Fruit fly (Drosophila melanogaster): ENCODE measurements around the gene CG5191.

CG5191 gene

DNA sequence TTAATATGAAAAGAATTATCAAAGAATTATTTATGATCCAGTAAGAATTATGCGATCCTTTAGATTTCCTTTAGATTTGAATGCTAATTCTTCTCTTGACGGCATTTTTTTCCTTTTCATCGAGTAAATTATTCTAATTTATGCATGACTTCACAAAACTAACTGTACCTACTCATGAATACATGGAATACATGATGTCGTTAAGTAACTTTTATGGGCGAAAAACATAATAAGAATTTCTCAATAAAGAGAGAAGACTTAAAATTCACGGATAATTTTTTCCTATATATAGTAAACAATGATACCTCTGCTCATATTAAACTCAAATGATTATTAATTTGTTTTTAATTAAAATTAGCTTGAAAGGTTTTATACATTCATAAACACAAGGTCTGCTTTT lies 35.2 kb downstream of the CG5191 start:
- TF ChIP-seq Clk (GFP tag; optimal IDR thresholded peaks at IDR 0.05) (no peak), bab1 (GFP tag; optimal IDR thresholded peaks at IDR 0.05) (no peak), kay (GFP tag; ENCODE audit: borderline replicate concordance) (no peak), CG7101 (tag; optimal IDR thresholded peaks at IDR 0.05) (no peak), CG7045 (GFP tag; optimal IDR thresholded peaks at IDR 0.05) (no peak), cic (GFP tag; optimal IDR thresholded peaks at IDR 0.05) (no peak), CG33017 (tag; optimal IDR thresholded peaks at IDR 0.05) (no peak), toe (GFP tag; optimal IDR thresholded peaks at IDR 0.05) (no peak), cnc (optimal IDR thresholded peaks at IDR 0.05) (no peak), Crg-1 (GFP tag; optimal IDR thresholded peaks at IDR 0.05) (no peak), tj (GFP tag; optimal IDR thresholded peaks at IDR 0.05) (no peak), CG14711 (tag; optimal IDR thresholded peaks at IDR 0.05) (no peak), CG12768 (GFP tag; optimal IDR thresholded peaks at IDR 0.05) (no peak), Hr96 (GFP tag; optimal IDR thresholded peaks at IDR 0.05) (no peak), CG11617 (GFP tag; optimal IDR thresholded peaks at IDR 0.05) (no peak), pad (GFP tag; optimal IDR thresholded peaks at IDR 0.05) (no peak)

DNA sequence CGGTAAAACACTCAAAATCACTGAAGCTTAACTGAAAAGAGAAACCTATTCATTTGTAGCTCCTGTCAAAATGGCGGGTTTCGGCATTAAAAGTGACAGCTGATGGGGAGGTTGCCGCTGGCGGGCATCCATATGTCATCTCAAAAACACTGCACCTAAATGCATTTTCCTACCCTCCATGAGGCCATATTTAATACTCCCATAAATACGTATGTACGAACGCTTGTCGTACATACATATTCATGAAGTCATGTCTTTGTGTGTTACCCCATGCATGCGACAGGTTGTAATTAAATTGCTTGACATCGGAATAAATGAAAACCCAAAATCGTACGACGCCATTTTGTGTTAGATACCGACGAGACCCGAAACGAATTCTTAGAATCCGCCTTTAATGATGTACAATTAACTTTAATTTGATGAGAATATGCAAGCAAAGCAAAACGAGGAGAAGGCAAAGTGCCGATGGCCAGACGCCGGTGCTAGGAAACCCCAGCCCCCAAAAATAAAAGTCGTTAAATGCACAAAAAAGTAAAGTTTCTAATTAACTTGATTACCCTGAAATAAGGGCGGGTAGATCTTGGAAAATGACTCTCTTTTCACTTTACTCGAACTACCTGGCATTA lies 35.8 kb downstream of the CG5191 start:
- TF ChIP-seq CG7101 (tag; optimal IDR thresholded peaks at IDR 0.05) (no peak), tj (GFP tag; optimal IDR thresholded peaks at IDR 0.05) (peak; percentile 10)

DNA sequence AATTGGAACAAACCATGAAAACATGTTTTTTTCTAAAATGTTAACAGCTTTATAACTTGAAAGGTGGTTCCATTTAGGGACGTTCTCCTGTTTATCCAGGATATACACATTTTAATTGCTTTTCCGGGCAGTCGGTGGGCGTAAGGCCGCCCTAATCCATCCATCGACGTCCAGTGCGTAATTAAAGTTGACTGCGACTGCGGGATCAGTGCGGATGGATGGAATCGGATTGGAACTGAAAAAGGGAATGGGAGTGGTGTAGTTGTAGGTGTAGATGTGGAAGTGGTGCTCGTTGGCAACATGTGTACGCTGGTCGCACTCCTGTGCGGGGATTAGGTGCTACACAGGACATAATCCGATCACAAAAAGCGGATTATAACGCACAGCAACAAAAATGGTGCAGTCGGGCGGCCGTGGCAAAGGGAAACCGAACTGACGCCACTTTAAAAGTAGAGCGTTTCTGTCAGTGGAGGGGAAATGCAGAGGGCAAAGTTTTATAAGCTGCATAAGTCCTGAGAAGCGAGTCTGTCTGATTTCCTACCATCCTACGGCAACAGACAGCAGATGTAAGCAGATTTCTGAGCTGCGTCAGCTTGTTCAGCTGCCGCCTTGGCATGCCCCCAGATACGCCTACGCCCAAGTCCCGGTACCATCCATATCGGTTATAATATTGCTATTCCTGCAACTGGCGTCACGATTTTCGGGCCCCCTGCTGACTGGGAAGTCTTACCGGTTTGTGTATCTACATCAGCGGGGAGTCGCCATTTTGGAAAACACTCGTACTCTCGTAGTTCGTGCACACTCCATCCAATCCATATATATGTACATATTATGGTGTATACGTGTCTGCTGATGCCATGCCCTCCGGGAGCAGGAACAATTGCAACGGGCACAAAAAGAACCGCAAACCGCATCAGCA lies 37.0 kb downstream of the CG5191 start:
- no peak for TF ChIP-seq Crg-1 (GFP tag; optimal IDR thresholded peaks at IDR 0.05)
- no peak for TF ChIP-seq CG1620 (GFP tag; optimal IDR thresholded peaks at IDR 0.05)
- TF ChIP-seq Clk (GFP tag; optimal IDR thresholded peaks at IDR 0.05): no peak
- TF ChIP-seq toe (GFP tag; optimal IDR thresholded peaks at IDR 0.05): no peak
- TF ChIP-seq Hr96 (GFP tag; optimal IDR thresholded peaks at IDR 0.05): no peak
- no peak for TF ChIP-seq kay (GFP tag; ENCODE audit: borderline replicate concordance)
- TF ChIP-seq bab1 (GFP tag; optimal IDR thresholded peaks at IDR 0.05): no peak
- no peak for TF ChIP-seq Mnt (GFP tag; optimal IDR thresholded peaks at IDR 0.05)
- no peak for TF ChIP-seq CG5204 (GFP tag; optimal IDR thresholded peaks at IDR 0.05)
- TF ChIP-seq CG33017 (tag; optimal IDR thresholded peaks at IDR 0.05): no peak
- no peak for TF ChIP-seq tj (GFP tag; optimal IDR thresholded peaks at IDR 0.05)
- no peak for TF ChIP-seq CG7101 (tag; optimal IDR thresholded peaks at IDR 0.05)
- TF ChIP-seq CG7045 (GFP tag; optimal IDR thresholded peaks at IDR 0.05): no peak
- TF ChIP-seq CG12768 (GFP tag; optimal IDR thresholded peaks at IDR 0.05): no peak
- no peak for TF ChIP-seq CG11617 (GFP tag; optimal IDR thresholded peaks at IDR 0.05)

DNA sequence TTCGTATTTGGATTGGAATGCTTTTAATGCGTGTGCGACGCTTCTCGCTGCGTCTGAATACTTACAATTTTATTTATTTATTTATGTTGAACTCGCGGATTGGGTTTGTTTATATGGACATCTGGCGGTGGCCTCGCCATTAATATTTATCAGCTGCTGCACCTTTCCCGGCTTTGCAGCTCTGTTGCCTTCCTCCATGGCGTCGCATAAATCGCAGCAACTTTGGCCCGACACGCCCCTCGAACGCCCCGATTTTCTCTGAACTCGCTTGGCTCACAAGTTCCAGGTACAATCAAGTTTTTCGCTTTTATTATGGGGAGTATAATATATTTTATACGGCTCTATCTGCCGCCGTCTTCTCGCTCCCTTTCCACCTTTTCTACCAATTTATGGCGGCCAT lies 39.4 kb downstream of the CG5191 start:
- TF ChIP-seq CG14711 (tag; optimal IDR thresholded peaks at IDR 0.05) (no peak), Mnt (GFP tag; optimal IDR thresholded peaks at IDR 0.05) (no peak), CG7101 (tag; optimal IDR thresholded peaks at IDR 0.05) (no peak), kay (GFP tag; ENCODE audit: borderline replicate concordance) (no peak), Crg-1 (GFP tag; optimal IDR thresholded peaks at IDR 0.05) (no peak), tj (GFP tag; optimal IDR thresholded peaks at IDR 0.05) (no peak), Clk (GFP tag; optimal IDR thresholded peaks at IDR 0.05) (no peak), CG12768 (GFP tag; optimal IDR thresholded peaks at IDR 0.05) (no peak)

DNA sequence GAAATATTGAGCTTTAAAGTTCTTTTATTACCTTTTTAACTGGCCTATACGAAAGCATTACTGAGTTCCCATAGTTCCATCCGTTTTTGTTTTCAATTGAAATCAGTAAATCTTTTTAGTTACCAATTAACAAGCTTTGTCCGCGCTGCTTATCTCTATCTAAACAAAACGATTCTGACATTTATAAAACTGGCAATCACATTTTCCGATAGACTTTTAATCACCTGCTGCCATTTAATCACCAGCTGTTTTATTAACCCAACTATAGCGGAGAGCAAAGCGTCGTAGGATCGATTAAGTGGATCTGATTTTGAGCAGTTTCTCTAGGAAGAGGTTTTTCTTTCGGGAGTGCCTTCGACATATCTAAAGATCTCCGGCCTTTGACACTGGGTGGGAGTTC lies 41.9 kb downstream of the CG5191 start:
- TF ChIP-seq CG11617 (GFP tag; optimal IDR thresholded peaks at IDR 0.05): no peak
- peak; percentile 32 for TF ChIP-seq kay (GFP tag; ENCODE audit: borderline replicate concordance)

DNA sequence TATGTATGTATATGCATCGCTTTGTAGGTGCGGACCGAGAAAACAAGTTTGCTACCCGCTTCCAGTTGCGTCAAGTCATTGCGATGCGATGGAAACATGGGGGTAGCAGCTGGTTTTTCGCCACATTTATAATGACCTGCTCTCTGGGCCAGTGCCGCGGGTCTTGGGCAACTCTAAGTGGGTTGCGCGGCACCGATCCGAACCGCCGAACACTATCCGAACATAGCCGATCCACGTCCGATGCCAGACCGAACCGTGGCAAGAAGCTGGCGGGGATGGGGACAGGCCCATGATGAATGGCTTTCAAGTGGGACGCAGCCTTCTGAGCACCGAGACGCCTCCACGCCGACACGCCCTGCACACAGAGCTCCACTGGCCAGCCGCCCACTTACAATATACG lies 43.4 kb downstream of the CG5191 start:
- no peak for TF ChIP-seq cnc (optimal IDR thresholded peaks at IDR 0.05)
- no peak for TF ChIP-seq CG14711 (tag; optimal IDR thresholded peaks at IDR 0.05)
- no peak for TF ChIP-seq CG7045 (GFP tag; optimal IDR thresholded peaks at IDR 0.05)

DNA sequence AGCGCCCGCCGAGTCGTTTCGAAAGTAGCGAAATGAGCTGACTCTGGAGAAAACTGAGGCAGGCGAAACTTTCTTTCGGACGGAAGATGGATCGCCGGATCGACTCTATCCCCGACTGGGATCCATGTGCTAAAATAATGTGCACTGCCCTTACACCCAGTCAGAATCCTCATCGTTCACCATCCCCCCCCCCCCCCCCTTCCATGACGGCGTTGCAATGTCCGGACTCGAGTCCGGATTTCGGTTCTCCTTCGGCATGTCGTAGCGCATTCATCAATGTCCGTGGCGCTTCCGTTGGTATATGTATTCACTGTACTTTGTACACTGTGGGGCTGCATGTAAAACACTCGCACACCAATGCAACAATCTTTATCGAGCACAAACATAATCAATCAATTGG lies 44.4 kb downstream of the CG5191 start:
- no peak for TF ChIP-seq bab1 (GFP tag; optimal IDR thresholded peaks at IDR 0.05)
- TF ChIP-seq Hr96 (GFP tag; optimal IDR thresholded peaks at IDR 0.05): no peak
- no peak for TF ChIP-seq CG14711 (tag; optimal IDR thresholded peaks at IDR 0.05)
- no peak for TF ChIP-seq CG11617 (GFP tag; optimal IDR thresholded peaks at IDR 0.05)
- no peak for TF ChIP-seq tj (GFP tag; optimal IDR thresholded peaks at IDR 0.05)
- no peak for TF ChIP-seq toe (GFP tag; optimal IDR thresholded peaks at IDR 0.05)
- TF ChIP-seq Clk (GFP tag; optimal IDR thresholded peaks at IDR 0.05): no peak
- no peak for TF ChIP-seq CG33017 (tag; optimal IDR thresholded peaks at IDR 0.05)
- no peak for TF ChIP-seq CG1620 (GFP tag; optimal IDR thresholded peaks at IDR 0.05)
- TF ChIP-seq kay (GFP tag; ENCODE audit: borderline replicate concordance): no peak

All from whole organism, adult.